Fruit fly (Drosophila melanogaster): Measurements from ENCODE around the gene tx.

- peak; percentile 29 for TF ChIP-seq Pif1A (GFP tag; optimal IDR thresholded peaks at IDR 0.05)
- no peak for TF ChIP-seq CG34367 (tag; optimal IDR thresholded peaks at IDR 0.05)
- TF ChIP-seq gl (tag; optimal IDR thresholded peaks at IDR 0.05), result no peak
- TF ChIP-seq EcR (GFP tag; optimal IDR thresholded peaks at IDR 0.05), result no peak
- TF ChIP-seq CG4496 (GFP tag; IDR thresholded peaks at IDR 0.05), result no peak
- no peak for TF ChIP-seq rn (GFP tag; IDR thresholded peaks at IDR 0.05)
- TF ChIP-seq D1 (tag; optimal IDR thresholded peaks at IDR 0.05), result no peak
- peak; percentile 60 for TF ChIP-seq CG8159 (tag; optimal IDR thresholded peaks at IDR 0.05)
- no peak for TF ChIP-seq CG12605 (GFP tag; IDR thresholded peaks at IDR 0.05)
- TF ChIP-seq CG8301 (tag; optimal IDR thresholded peaks at IDR 0.05), result peak; percentile 21
- peak; percentile 47 for TF ChIP-seq CG14655 (GFP tag; optimal IDR thresholded peaks at IDR 0.05)
- no peak for TF ChIP-seq CG32121 (GFP tag; IDR thresholded peaks at IDR 0.05)
- no peak for TF ChIP-seq CG10348 (GFP tag; IDR thresholded peaks at IDR 0.05)
- TF ChIP-seq fd96Ca (GFP tag; IDR thresholded peaks at IDR 0.05), result no peak
Measured at dm6 chr3R:26485240-26485865, 44.8 kb downstream of the tx start.

Data from whole organism, pupa.